Worm (Caenorhabditis elegans) whole organism, early embryonic: Measurements from ENCODE around the gene ugt-66.

ENCODE experiments used
- scrt-1 ChIP-seq: fragments of 200-800 bp; sonication (Bioruptor generic); IDR thresholded peaks from 2 replicates; pipeline ENCODE4 v1.3.6; 2022; ENCODE audit warnings: missing genetic modification characterization, missing compliant biosample characterization

Gene ugt-66

ce11 chrIII:6144390-6144962 is 49.9 kb downstream of the ugt-66 start:
- no peak for TF ChIP-seq scrt-1 (GFP tag; lab: Robert Waterston, UW)
